Worm (Caenorhabditis elegans) whole organism, L4/young adult: ENCODE results near the gene Y40H4A.2.

Experiments
- W03F9.2 ChIP-seq: fragments of 150-350 bp; optimal IDR thresholded peaks from 2 replicates; lab custom pipeline; 2014; ENCODE audit warnings: missing biosample characterization, missing genetic modification characterization
- dao-5 ChIP-seq: sonication (generic microtip); optimal IDR thresholded peaks from 2 replicates; lab custom pipeline; 2016; ENCODE audit warnings: missing genotype, missing genetic modification characterization, moderate library complexity, missing compliant biosample characterization
- him-1 ChIP-seq: sonication (generic microtip); optimal IDR thresholded peaks from 2 replicates; lab custom pipeline; 2016; ENCODE audit warnings: missing genotype, missing genetic modification reagents, missing genetic modification characterization, missing compliant biosample characterization

Y40H4A.2 gene

ce11 chrV:14585351-14585750 is at the start of gene Y40H4A.2:
Gene Y40H4A.2, minus strand, starts transcription at chrV:14585451.
- TF ChIP-seq W03F9.2 (tag; lab: Kevin White, UChicago) (no peak), him-1 (tag; lab: Kevin White, UChicago) (no peak), dao-5 (tag; lab: Kevin White, UChicago) (no peak)

- TF ChIP-seq him-1 (tag; lab: Kevin White, UChicago) = no peak
- no peak for TF ChIP-seq dao-5 (tag; lab: Kevin White, UChicago)
Measured at ce11 chrV:14633319-14633718, 48.1 kb upstream of the Y40H4A.2 start.

DNA sequence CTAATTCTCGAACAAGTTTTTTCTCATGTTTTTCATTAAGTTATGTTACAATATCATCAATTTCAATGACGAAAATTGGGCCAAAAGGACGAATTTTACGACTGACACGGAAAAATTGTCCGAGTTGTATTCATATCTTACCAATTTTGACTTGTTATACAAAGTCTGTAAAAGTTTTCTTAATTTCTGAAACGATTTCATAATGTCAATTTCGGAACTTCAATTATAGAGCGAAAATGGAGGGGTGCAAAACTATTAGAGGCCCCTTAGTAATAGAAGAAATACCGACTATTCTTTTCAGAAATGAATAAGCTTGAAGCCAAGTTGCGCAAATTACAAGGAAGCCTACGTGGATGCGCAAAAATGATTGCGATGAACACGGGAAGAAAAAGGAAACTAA is 46.3 kb upstream of the Y40H4A.2 start, which contains the start of gene F43D2.3:
F43D2.3 (plus strand) TSS at position 301 of the 400 bp plus-strand sequence.
- no peak for TF ChIP-seq him-1 (tag; lab: Kevin White, UChicago)
- TF ChIP-seq dao-5 (tag; lab: Kevin White, UChicago) = no peak
- no peak for TF ChIP-seq W03F9.2 (tag; lab: Kevin White, UChicago)

ce11 chrV:14625662-14626061 is 40.4 kb upstream of the Y40H4A.2 start:
- no peak for TF ChIP-seq him-1 (tag; lab: Kevin White, UChicago)
- TF ChIP-seq W03F9.2 (tag; lab: Kevin White, UChicago) = no peak
- TF ChIP-seq dao-5 (tag; lab: Kevin White, UChicago) = no peak

DNA sequence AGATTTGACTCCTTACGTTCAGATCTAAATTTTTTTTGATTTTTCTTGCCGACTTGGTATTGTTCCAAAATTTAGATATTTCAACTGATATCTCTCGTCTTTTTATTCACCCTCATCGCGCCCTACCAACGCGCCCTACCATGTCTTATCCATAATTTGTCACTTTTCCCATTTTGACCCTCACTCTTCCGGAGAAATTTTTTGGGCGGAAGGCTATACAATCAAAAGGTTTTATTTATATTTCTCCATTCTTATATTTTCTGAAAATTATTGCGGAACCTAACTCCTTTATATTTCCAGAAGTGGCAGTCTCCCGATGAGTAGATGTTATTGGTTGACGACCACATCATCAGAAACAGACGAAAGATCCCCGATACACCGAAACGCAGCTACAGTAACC is 35.6 kb upstream of the Y40H4A.2 start, which contains the start of gene hot-1:
hot-1 (plus strand) TSS at position 301 of the 400 bp plus-strand sequence.
- TF ChIP-seq him-1 (tag; lab: Kevin White, UChicago) = no peak
- TF ChIP-seq dao-5 (tag; lab: Kevin White, UChicago) = no peak
- TF ChIP-seq W03F9.2 (tag; lab: Kevin White, UChicago) = no peak

DNA sequence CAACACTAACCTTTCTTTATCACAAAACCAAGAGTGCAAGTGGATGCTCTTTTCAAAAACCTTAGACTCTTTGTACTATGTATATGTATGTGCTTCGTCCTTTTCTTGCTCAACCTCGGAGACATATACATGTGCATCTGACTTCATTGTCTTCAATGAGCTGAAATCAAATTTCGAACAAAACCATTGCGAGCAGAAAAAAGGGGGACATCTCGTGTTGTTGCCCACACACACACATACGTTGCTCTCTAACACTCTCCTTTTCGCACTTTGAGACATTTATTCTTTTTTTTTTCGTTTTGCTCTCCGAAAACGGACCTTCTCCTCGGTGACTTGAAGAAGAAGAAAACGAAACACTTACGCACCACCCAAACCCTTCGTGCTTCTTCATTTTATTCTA is 35.1 kb upstream of the Y40H4A.2 start:
- TF ChIP-seq W03F9.2 (tag; lab: Kevin White, UChicago) (no peak), dao-5 (tag; lab: Kevin White, UChicago) (no peak), him-1 (tag; lab: Kevin White, UChicago) (no peak)

DNA sequence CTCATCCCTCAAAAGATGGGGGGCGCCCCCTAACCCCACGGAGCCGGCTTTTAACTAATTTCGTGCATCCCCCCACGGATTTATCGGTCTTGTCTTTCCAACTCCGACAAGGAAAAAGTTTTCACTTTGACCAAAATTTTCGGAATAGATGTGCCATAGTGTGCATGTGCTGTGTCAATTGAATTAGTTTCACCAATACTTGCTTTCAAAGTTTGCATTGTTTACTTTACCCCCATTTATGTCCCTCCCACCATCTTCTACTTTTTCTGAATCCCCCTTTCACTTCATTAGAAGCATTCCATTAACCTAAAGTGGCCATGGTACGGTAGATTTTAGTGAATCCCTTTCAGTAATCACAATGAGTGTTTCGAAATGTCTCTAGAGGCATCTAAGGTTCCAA is 32.5 kb upstream of the Y40H4A.2 start:
- TF ChIP-seq him-1 (tag; lab: Kevin White, UChicago) = no peak
- TF ChIP-seq W03F9.2 (tag; lab: Kevin White, UChicago) = no peak
- no peak for TF ChIP-seq dao-5 (tag; lab: Kevin White, UChicago)

DNA sequence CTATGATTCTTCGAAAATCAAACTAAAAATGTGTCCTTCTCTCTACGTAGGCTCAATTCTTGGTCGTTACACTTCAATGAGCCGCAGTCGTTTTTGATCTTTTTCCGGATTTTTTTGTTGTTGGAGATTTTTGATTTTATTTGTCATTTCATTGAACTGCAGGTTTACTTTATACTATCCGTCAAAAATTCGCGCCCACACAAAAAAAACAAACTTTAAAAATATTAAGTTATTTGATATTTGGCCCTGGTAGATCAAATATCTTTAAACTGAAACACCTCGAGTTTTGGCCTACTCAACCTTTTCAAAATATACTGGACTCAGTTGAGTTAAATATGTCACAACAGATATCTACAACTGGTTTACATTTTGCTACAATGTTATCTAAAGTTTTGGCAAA is 30.4 kb upstream of the Y40H4A.2 start:
- no peak for TF ChIP-seq dao-5 (tag; lab: Kevin White, UChicago)
- TF ChIP-seq W03F9.2 (tag; lab: Kevin White, UChicago) = no peak
- TF ChIP-seq him-1 (tag; lab: Kevin White, UChicago) = no peak

DNA sequence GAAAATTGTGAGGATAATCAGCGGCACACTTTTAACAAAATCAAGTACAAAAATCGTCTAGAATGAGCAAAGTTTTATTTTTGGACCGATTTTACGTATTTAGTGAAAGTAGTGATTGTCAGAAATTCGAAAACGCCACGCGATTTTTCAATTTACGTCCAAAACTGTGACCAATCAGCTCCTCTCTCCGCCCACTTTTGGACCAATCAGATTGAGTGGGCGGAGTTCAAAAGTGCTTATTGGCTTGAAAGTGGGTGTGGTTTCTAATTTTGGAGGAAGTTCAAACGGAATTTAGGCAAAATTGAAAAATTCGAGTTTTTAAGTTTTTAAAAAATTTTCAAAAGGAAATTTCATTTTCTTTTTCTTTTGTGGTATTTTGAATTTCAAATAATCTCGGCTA is 29.2 kb upstream of the Y40H4A.2 start:
- no peak for TF ChIP-seq dao-5 (tag; lab: Kevin White, UChicago)
- no peak for TF ChIP-seq W03F9.2 (tag; lab: Kevin White, UChicago)
- no peak for TF ChIP-seq him-1 (tag; lab: Kevin White, UChicago)

DNA sequence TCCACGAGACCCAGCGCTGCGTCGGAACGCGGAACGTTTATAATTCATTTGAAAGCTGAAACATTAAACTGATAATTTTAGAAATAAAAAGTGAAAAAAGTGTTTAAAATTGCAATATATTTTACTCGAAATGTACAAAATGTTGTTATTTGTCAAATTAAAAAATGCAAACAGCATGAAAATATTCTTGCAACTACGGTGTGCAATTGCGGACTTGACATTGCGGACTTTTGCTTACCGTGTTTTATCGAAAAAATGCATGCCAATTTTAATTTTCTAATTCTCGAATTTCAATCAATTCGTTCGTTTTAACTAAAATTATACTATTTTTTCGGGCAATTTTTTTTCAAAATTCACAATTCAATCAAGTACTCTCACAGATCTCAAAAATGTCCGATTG is 26.9 kb upstream of the Y40H4A.2 start, which contains the start of the genes R11H6.5 and ccnk-1:
R11H6.5 (minus strand) TSS at position 55 of the 400 bp plus-strand sequence.
ccnk-1 (plus strand) TSS at position 381 of the 400 bp plus-strand sequence.
- no peak for TF ChIP-seq him-1 (tag; lab: Kevin White, UChicago)
- TF ChIP-seq W03F9.2 (tag; lab: Kevin White, UChicago) = peak; percentile 62

- TF ChIP-seq dao-5 (tag; lab: Kevin White, UChicago) (no peak), W03F9.2 (tag; lab: Kevin White, UChicago) (no peak), him-1 (tag; lab: Kevin White, UChicago) (no peak)
Measured at ce11 chrV:14610781-14611180, 25.5 kb upstream of the Y40H4A.2 start.

DNA sequence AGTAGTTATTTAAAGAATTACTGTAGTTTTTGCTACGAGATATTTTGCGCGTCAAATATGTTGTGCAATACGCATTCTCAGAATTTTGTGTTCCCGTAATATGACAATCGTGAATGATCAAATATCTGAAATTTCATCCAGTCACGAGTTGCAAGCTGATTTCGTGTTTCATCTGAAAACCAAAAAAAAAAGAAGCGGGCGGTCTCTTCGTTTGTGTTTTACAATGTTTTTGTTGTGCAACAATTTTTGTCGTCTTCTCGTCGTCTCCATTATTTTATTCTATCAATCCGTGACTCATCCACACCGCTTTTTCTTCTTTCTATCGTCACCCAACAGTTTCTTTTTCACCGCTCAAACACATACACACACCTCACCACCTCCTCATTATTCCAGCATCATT is 24.4 kb upstream of the Y40H4A.2 start, which contains the start of gene R11H6.4:
R11H6.4 (plus strand) TSS at position 301 of the 400 bp plus-strand sequence.
- TF ChIP-seq W03F9.2 (tag; lab: Kevin White, UChicago) (no peak), dao-5 (tag; lab: Kevin White, UChicago) (no peak)

DNA sequence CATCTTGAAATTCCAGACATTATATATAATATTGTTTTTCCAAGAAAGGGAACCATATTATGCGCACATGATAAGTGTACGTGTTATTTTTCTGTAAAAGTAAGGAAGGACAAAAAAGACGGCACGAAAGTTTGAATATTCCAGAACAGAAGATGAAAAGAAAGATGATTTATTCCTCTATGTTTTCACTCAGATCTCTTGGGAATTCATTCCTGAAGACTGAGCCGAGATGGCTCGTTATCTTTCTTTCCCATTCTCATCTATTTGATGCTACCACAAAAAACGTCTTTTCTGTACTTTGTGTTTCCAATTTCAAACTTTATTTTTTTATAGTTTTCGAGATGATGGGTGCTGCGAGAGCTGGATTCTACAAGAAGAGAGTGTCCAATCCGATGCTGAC is 18.5 kb upstream of the Y40H4A.2 start:
- no peak for TF ChIP-seq him-1 (tag; lab: Kevin White, UChicago)
- TF ChIP-seq dao-5 (tag; lab: Kevin White, UChicago) = no peak
- no peak for TF ChIP-seq W03F9.2 (tag; lab: Kevin White, UChicago)

- TF ChIP-seq W03F9.2 (tag; lab: Kevin White, UChicago) = no peak
- no peak for TF ChIP-seq him-1 (tag; lab: Kevin White, UChicago)
- TF ChIP-seq dao-5 (tag; lab: Kevin White, UChicago) = no peak
Measured at ce11 chrV:14599972-14600371, 14.7 kb upstream of the Y40H4A.2 start, which contains the start of gene glb-22. Gene glb-22, plus strand, starts transcription at chrV:14600272.
